Fruit fly (Drosophila melanogaster) whole organism, embryonic: ENCODE measurements around the gene CG7564.

Experiments
- Atf6 ChIP-seq: fragments of 200-800 bp; sonication (Bioruptor generic); IDR thresholded peaks from 2 replicates; pipeline ENCODE4 v1.3.6; 2022; ENCODE audit warnings: missing biosample characterization, missing genetic modification characterization
- CG10321 ChIP-seq: fragments of 200-800 bp; sonication (Bioruptor generic); IDR thresholded peaks from 2 replicates; pipeline ENCODE4 v1.3.6; 2022; ENCODE audit warnings: missing biosample characterization, missing genetic modification characterization
- CG10431 ChIP-seq: fragments of 200-800 bp; sonication (Bioruptor generic); optimal IDR thresholded peaks from 3 replicates; lab custom pipeline; 2018; ENCODE audit warnings: missing biosample characterization, mild to moderate bottlenecking, missing genetic modification characterization
- CG10462 ChIP-seq: fragments of 200-800 bp; sonication (Bioruptor generic); optimal IDR thresholded peaks from 2 replicates; lab custom pipeline; 2016; ENCODE audit warnings: missing biosample characterization, missing genetic modification characterization
- CG12155 ChIP-seq: fragments of 200-800 bp; sonication (Bioruptor generic); optimal IDR thresholded peaks from 3 replicates; lab custom pipeline; 2016; ENCODE audit warnings: missing biosample characterization, missing genetic modification characterization
- CG15601 ChIP-seq: fragments of 200-800 bp; sonication (Bioruptor generic); optimal IDR thresholded peaks from 3 replicates; lab custom pipeline; 2019; ENCODE audit warnings: missing biosample characterization, mild to moderate bottlenecking, missing genetic modification characterization, moderate library complexity
- CG17359 ChIP-seq: fragments of 200-800 bp; sonication (Bioruptor generic); optimal IDR thresholded peaks from 3 replicates; lab custom pipeline; 2018; ENCODE audit warnings: missing biosample characterization, mild to moderate bottlenecking, missing genetic modification characterization, moderate library complexity
- CG17912 ChIP-seq: fragments of 200-800 bp; sonication (Bioruptor generic); optimal IDR thresholded peaks from 2 replicates; lab custom pipeline; 2018; ENCODE audit warnings: missing biosample characterization, mild to moderate bottlenecking, missing genetic modification characterization
- CG18262 ChIP-seq: fragments of 200-800 bp; optimal IDR thresholded peaks from 3 replicates; lab custom pipeline; 2019; ENCODE audit warnings: missing biosample characterization, mild to moderate bottlenecking, missing genetic modification characterization, moderate library complexity
- CG18619 ChIP-seq: fragments of 200-800 bp; sonication (Bioruptor generic); optimal IDR thresholded peaks from 3 replicates; lab custom pipeline; 2017; ENCODE audit warnings: missing biosample characterization, mild to moderate bottlenecking, missing genetic modification characterization
- CG18764 ChIP-seq: fragments of 200-800 bp; sonication (Bioruptor generic); optimal IDR thresholded peaks from 3 replicates; lab custom pipeline; 2016; ENCODE audit warnings: missing biosample characterization, missing genetic modification characterization
- CG7987 ChIP-seq: fragments of 200-800 bp; sonication (Bioruptor generic); optimal IDR thresholded peaks from 2 replicates; lab custom pipeline; 2018; ENCODE audit warnings: missing biosample characterization, mild to moderate bottlenecking, missing genetic modification characterization, moderate library complexity
- CG8388 ChIP-seq: fragments of 200-800 bp; sonication (Bioruptor generic); optimal IDR thresholded peaks from 2 replicates; lab custom pipeline; 2019; ENCODE audit warnings: missing biosample characterization, mild to moderate bottlenecking, missing genetic modification characterization, moderate library complexity
- CG8765 ChIP-seq: fragments of 200-800 bp; sonication (Bioruptor generic); IDR thresholded peaks from 2 replicates; pipeline ENCODE4 v1.3.6; 2022; ENCODE audit warnings: missing biosample characterization, missing genetic modification characterization
- CG8944 ChIP-seq: fragments of 200-800 bp; sonication (Bioruptor generic); optimal IDR thresholded peaks from 3 replicates; lab custom pipeline; 2016; ENCODE audit warnings: missing biosample characterization, missing genetic modification characterization
- CG9932 ChIP-seq: fragments of 200-800 bp; sonication (Bioruptor generic); IDR thresholded peaks from 2 replicates; pipeline ENCODE4 v1.3.6; 2022; ENCODE audit warnings: missing biosample characterization, missing genetic modification characterization
- Camta ChIP-seq: fragments of 200-800 bp; sonication (Bioruptor generic); optimal IDR thresholded peaks from 2 replicates; lab custom pipeline; 2016; ENCODE audit warnings: missing biosample characterization, missing genetic modification characterization
- Chrac-16 ChIP-seq: fragments of 200-800 bp; sonication (Bioruptor generic); optimal IDR thresholded peaks from 3 replicates; lab custom pipeline; 2016; ENCODE audit warnings: missing biosample characterization, missing genetic modification characterization
- Dbx ChIP-seq: fragments of 200-800 bp; sonication (Bioruptor generic); IDR thresholded peaks from 3 replicates; pipeline ENCODE4 v1.3.6; 2022; ENCODE audit warnings: missing biosample characterization, missing genetic modification characterization
- Dip3 ChIP-seq: fragments of 200-800 bp; sonication (Bioruptor generic); optimal IDR thresholded peaks from 3 replicates; lab custom pipeline; 2016; ENCODE audit warnings: missing biosample characterization, missing genetic modification characterization
- Dp ChIP-seq: fragments of 200-800 bp; sonication (Bioruptor generic); optimal IDR thresholded peaks from 2 replicates; lab custom pipeline; 2018; ENCODE audit warnings: missing biosample characterization, mild to moderate bottlenecking, missing genetic modification characterization, moderate library complexity
- HLHmδ ChIP-seq: fragments of 200-800 bp; sonication (Bioruptor generic); optimal IDR thresholded peaks from 2 replicates; lab custom pipeline; 2018; ENCODE audit warnings: missing biosample characterization, mild to moderate bottlenecking, missing genetic modification characterization, moderate library complexity
- Hey ChIP-seq: fragments of 200-800 bp; sonication (Bioruptor generic); optimal IDR thresholded peaks from 3 replicates; lab custom pipeline; 2018; ENCODE audit warnings: missing biosample characterization, mild to moderate bottlenecking, missing genetic modification characterization
- Hr78 ChIP-seq, 2 experiments: fragments of 200-800 bp in 1 of 2; fragments of >200 bp in 1 of 2; sonication (Bioruptor generic) in 1 of 2; optimal IDR thresholded peaks; 2 replicates each; lab custom pipeline; 2017 to 2019; ENCODE audit warnings: missing biosample characterization in 2 of 2, missing genetic modification characterization in 2 of 2, mild to moderate bottlenecking in 1 of 2, moderate library complexity in 1 of 2
- Mes4 ChIP-seq: fragments of 200-800 bp; sonication (Bioruptor generic); optimal IDR thresholded peaks from 2 replicates; lab custom pipeline; 2016; ENCODE audit warnings: missing biosample characterization, missing genetic modification characterization
- NFAT ChIP-seq: fragments of 200-800 bp; sonication (Bioruptor generic); IDR thresholded peaks from 2 replicates; pipeline ENCODE4 v1.3.6; 2022; ENCODE audit warnings: missing biosample characterization, missing genetic modification characterization
- Sin3A ChIP-seq: fragments of >200 bp; optimal IDR thresholded peaks from 2 replicates; lab custom pipeline; 2018
- Sox100B ChIP-seq: fragments of 200-800 bp; sonication (Bioruptor generic); optimal IDR thresholded peaks from 3 replicates; lab custom pipeline; 2018; ENCODE audit warnings: missing biosample characterization, mild to moderate bottlenecking, missing genetic modification characterization
- Xrp1 ChIP-seq: fragments of 200-800 bp; sonication (Bioruptor generic); IDR thresholded peaks from 2 replicates; pipeline ENCODE4 v1.3.6; 2022; ENCODE audit warnings: missing biosample characterization, missing genetic modification characterization
- az2 ChIP-seq: fragments of 200-800 bp; sonication (Bioruptor generic); optimal IDR thresholded peaks from 3 replicates; lab custom pipeline; 2016; ENCODE audit warnings: missing biosample characterization, missing genetic modification characterization
- bigmax ChIP-seq: fragments of 200-800 bp; sonication (Bioruptor generic); optimal IDR thresholded peaks from 2 replicates; lab custom pipeline; 2018; ENCODE audit warnings: missing biosample characterization, mild to moderate bottlenecking, missing genetic modification characterization
- btn ChIP-seq: fragments of 200-800 bp; sonication (Bioruptor generic); optimal IDR thresholded peaks from 2 replicates; lab custom pipeline; 2016; ENCODE audit warnings: missing biosample characterization, missing genetic modification characterization
- cato ChIP-seq: fragments of 200-800 bp; sonication (Bioruptor generic); optimal IDR thresholded peaks from 2 replicates; lab custom pipeline; 2016; ENCODE audit warnings: missing biosample characterization, missing genetic modification characterization, borderline replicate concordance
- chm ChIP-seq: fragments of 200-800 bp; sonication (Bioruptor generic); IDR thresholded peaks from 2 replicates; pipeline ENCODE4 v1.3.6; 2022; ENCODE audit warnings: missing biosample characterization, missing genetic modification characterization
- cwo ChIP-seq: fragments of 200-800 bp; sonication (Bioruptor generic); optimal IDR thresholded peaks from 3 replicates; lab custom pipeline; 2017; ENCODE audit warnings: missing biosample characterization, missing genetic modification characterization, mild to moderate bottlenecking, moderate library complexity, missing genetic modification reagents
- emc ChIP-seq: fragments of 200-800 bp; sonication (Bioruptor generic); optimal IDR thresholded peaks from 2 replicates; lab custom pipeline; 2016; ENCODE audit warnings: missing biosample characterization, missing genetic modification characterization
- ems ChIP-seq: fragments of 200-800 bp; sonication (Bioruptor generic); optimal IDR thresholded peaks from 3 replicates; lab custom pipeline; 2016; ENCODE audit warnings: missing biosample characterization, missing genetic modification characterization
- fd102C ChIP-seq: fragments of 200-800 bp; sonication (Bioruptor generic); optimal IDR thresholded peaks from 2 replicates; lab custom pipeline; 2018; ENCODE audit warnings: missing biosample characterization, mild to moderate bottlenecking, missing genetic modification characterization, moderate library complexity
- gem ChIP-seq: fragments of 200-800 bp; sonication (Bioruptor generic); optimal IDR thresholded peaks from 2 replicates; lab custom pipeline; 2019; ENCODE audit warnings: missing biosample characterization, mild to moderate bottlenecking, missing genetic modification characterization, moderate library complexity
- grau ChIP-seq: fragments of 200-800 bp; optimal IDR thresholded peaks from 3 replicates; lab custom pipeline; 2019; ENCODE audit warnings: missing biosample characterization, mild to moderate bottlenecking, missing genetic modification characterization, moderate library complexity
- mam ChIP-seq: fragments of 200-800 bp; sonication (Bioruptor generic); optimal IDR thresholded peaks from 3 replicates; lab custom pipeline; 2016; ENCODE audit warnings: missing biosample characterization, missing genetic modification characterization
- pan ChIP-seq, 4 experiments: fragments of >200 bp in 3 of 4; fragments of 200-800 bp in 1 of 4; sonication (Bioruptor generic) in 1 of 4; optimal IDR thresholded peaks in 3 of 4; IDR thresholded peaks in 1 of 4; 2 replicates each; pipeline versions ENCODE4 v1.3.6 to Lab custom; 2017 to 2022; ENCODE audit warnings: missing biosample characterization in 2 of 4, missing genetic modification characterization in 2 of 4, mixed read lengths in 1 of 4
- rib ChIP-seq: fragments of 200-800 bp; sonication (Bioruptor generic); IDR thresholded peaks from 2 replicates; pipeline ENCODE4 v1.3.6; 2022; ENCODE audit warnings: missing biosample characterization, missing genetic modification characterization
- sd ChIP-seq: fragments of 200-800 bp; sonication (Bioruptor generic); optimal IDR thresholded peaks from 3 replicates; lab custom pipeline; 2018; ENCODE audit warnings: missing biosample characterization, mild to moderate bottlenecking, missing genetic modification characterization, moderate library complexity
- slbo ChIP-seq: fragments of 200-800 bp; sonication (Bioruptor generic); IDR thresholded peaks from 2 replicates; pipeline ENCODE4 v1.3.6; 2022; ENCODE audit warnings: missing biosample characterization, missing genetic modification characterization
- slp2 ChIP-seq: fragments of 200-800 bp; sonication (Bioruptor generic); optimal IDR thresholded peaks from 2 replicates; lab custom pipeline; 2016; ENCODE audit warnings: missing biosample characterization, missing genetic modification characterization
- sqz ChIP-seq: fragments of 200-800 bp; sonication (Bioruptor generic); optimal IDR thresholded peaks from 3 replicates; lab custom pipeline; 2018; ENCODE audit warnings: missing biosample characterization, mild to moderate bottlenecking, missing genetic modification characterization
- tio ChIP-seq: fragments of 200-800 bp; sonication (Bioruptor generic); optimal IDR thresholded peaks from 2 replicates; lab custom pipeline; 2017; ENCODE audit warnings: missing biosample characterization, missing genetic modification characterization, inconsistent platforms

Gene CG7564

dm6 chr3L:17532898-17533700 is 19.0 kb downstream of the CG7564 start (continued):
- TF ChIP-seq CG10431 (GFP tag; lab: Kevin White, UChicago) (peak; percentile 29), Hey (peak; percentile 46), Dp (GFP tag; lab: Kevin White, UChicago) (peak; percentile 42), Sox100B (peak; percentile 42), CG18764 (GFP tag; lab: Kevin White, UChicago) (peak; percentile 49), CG17359 (tag; lab: Kevin White, UChicago) (peak; percentile 22), Sin3A (lab: Kevin White, UChicago) (peak; percentile 58), az2 (GFP tag; lab: Kevin White, UChicago) (peak; percentile 48), tio (GFP tag; lab: Kevin White, UChicago) (peak; percentile 21), Chrac-16 (GFP tag; lab: Kevin White, UChicago) (peak; percentile 41), CG8944 (GFP tag; lab: Kevin White, UChicago) (no peak), pan (optimal IDR thresholded peaks at IDR 0.05; lab: Kevin White, UChicago) (no peak), pan (GFP tag; optimal IDR thresholded peaks at IDR 0.05 in 1 of 2, IDR thresholded peaks at IDR 0.05 in 1 of 2) (peak in 1 of 2 experiments; percentile 66), slp2 (GFP tag; lab: Kevin White, UChicago) (no peak), fd102C (GFP tag; lab: Kevin White, UChicago) (no peak), bigmax (peak; percentile 26), sd (peak; percentile 57), grau (peak; percentile 57), mam (GFP tag; lab: Kevin White, UChicago) (peak; percentile 12), gem (tag; lab: Kevin White, UChicago) (peak; percentile 55), CG8388 (GFP tag; lab: Kevin White, UChicago) (peak; percentile 31), cato (GFP tag; lab: Kevin White, UChicago) (no peak), CG10462 (GFP tag; lab: Kevin White, UChicago) (peak; percentile 2), slbo (GFP tag; lab: Robert Waterston, UW) (peak; percentile 64), Hr78 (GFP tag; optimal IDR thresholded peaks at IDR 0.05; lab: Kevin White, UChicago) (no peak), CG12155 (peak; percentile 37), emc (GFP tag; lab: Kevin White, UChicago) (peak; percentile 14), CG15601 (peak; percentile 57), ems (GFP tag; lab: Kevin White, UChicago) (peak; percentile 58), CG8765 (GFP tag; lab: Robert Waterston, UW) (0 out of 2 replicates have a peak, but pooled peaks have one; percentile 40), rib (GFP tag; lab: Robert Waterston, UW) (peak; percentile 91), sqz (GFP tag; lab: Kevin White, UChicago) (peak; percentile 17), CG7987 (GFP tag; lab: Kevin White, UChicago) (peak; percentile 51), chm (GFP tag; lab: Robert Waterston, UW) (peak; percentile 68; the same call in 1 of the 2 replicates), Dip3 (GFP tag; lab: Kevin White, UChicago) (peak; percentile 24), Camta (no peak), cwo (peak; percentile 50), Atf6 (0 out of 2 replicates have a peak, but pooled peaks have one; percentile 37), NFAT (GFP tag; lab: Robert Waterston, UW) (peak; percentile 61; the same call in 1 of the 2 replicates), btn (GFP tag; lab: Kevin White, UChicago) (peak; percentile 23), CG18262 (tag; lab: Kevin White, UChicago) (peak; percentile 31), CG10321 (GFP tag; lab: Robert Waterston, UW) (peak; percentile 93), CG9932 (GFP tag; lab: Robert Waterston, UW) (peak; percentile 59), Dbx (GFP tag; lab: Robert Waterston, UW) (peak; percentile 45; the same call in 2 of the 3 replicates), Mes4 (no peak), Xrp1 (GFP tag; lab: Robert Waterston, UW) (peak; percentile 28; the same call in 1 of the 2 replicates), CG18619 (peak; percentile 33), CG17912 (GFP tag; lab: Kevin White, UChicago) (no peak), HLHmδ (peak; percentile 73)
